Fruit fly (Drosophila melanogaster): ENCODE results near the gene CG10841.

DNA sequence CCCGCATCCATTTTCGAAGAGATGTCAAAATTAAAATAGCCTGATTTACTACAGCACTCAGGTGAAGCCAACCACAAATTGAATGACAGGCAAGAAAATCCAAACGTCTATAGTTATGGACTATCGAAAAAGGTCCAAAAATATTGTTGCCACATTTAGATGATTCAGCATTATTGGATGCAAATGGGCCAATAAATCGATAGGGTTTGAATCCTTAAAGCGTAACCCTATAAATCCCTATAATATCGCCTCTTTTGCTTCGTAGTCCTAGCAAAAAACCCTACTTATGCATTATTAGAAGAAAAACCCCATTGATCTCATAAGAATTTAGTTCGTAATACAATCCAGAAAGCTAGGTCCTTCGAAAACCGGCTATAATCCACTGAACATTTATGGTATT is 24.6 kb downstream of the CG10841 start, which contains the start of gene Rbp4:
- TF ChIP-seq CTCF (optimal IDR thresholded peaks at IDR 0.05) (no peak), CG8478 (optimal IDR thresholded peaks at IDR 0.05) (no peak)
